Fruit fly (Drosophila melanogaster): ENCODE data around the gene CG11368.

DNA sequence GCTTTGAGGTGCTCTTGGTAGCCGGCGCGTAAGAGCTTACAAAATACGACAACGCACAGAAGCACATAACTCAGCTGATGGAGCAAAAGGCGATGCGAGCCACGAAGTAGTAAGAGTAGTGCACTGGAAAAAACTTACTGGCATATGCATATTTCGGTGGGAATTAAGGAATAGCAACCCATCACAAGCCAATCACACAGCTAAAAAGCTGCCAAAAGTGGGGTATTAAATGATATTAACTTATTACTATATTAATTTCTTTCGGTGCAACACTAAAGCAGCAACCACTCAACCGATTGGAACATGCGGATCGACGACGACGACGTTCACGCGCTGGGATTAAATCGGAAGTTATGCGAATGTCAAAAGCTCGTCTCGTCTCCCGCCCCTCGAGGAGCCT is 38.9 kb downstream of the CG11368 start:
- TF ChIP-seq sage (GFP tag; optimal IDR thresholded peaks at IDR 0.05) (no peak), OdsH (GFP tag; optimal IDR thresholded peaks at IDR 0.05) (peak; percentile 58), usp (GFP tag; optimal IDR thresholded peaks at IDR 0.05) (no peak), Myc (optimal IDR thresholded peaks at IDR 0.05) (no peak), Sp1 (GFP tag; optimal IDR thresholded peaks at IDR 0.05) (peak; percentile 55), psq (GFP tag; optimal IDR thresholded peaks at IDR 0.05) (peak; percentile 56), dl (GFP tag; optimal IDR thresholded peaks at IDR 0.05; ENCODE audit: insufficient read depth in 1 of 2, partially characterized antibody in 2 of 2) (no peak), br (GFP tag; optimal IDR thresholded peaks at IDR 0.05) (peak; percentile 58), pan (optimal IDR thresholded peaks at IDR 0.05) (no peak), lola (GFP tag; optimal IDR thresholded peaks at IDR 0.05) (no peak), brk (GFP tag; optimal IDR thresholded peaks at IDR 0.05) (no peak), Abd-B (GFP tag; optimal IDR thresholded peaks at IDR 0.05) (no peak), Jra (GFP tag; optimal IDR thresholded peaks at IDR 0.05) (no peak)
